Worm (Caenorhabditis elegans): ENCODE measurements around the gene Y75B12B.3.

Gene Y75B12B.3

DNA sequence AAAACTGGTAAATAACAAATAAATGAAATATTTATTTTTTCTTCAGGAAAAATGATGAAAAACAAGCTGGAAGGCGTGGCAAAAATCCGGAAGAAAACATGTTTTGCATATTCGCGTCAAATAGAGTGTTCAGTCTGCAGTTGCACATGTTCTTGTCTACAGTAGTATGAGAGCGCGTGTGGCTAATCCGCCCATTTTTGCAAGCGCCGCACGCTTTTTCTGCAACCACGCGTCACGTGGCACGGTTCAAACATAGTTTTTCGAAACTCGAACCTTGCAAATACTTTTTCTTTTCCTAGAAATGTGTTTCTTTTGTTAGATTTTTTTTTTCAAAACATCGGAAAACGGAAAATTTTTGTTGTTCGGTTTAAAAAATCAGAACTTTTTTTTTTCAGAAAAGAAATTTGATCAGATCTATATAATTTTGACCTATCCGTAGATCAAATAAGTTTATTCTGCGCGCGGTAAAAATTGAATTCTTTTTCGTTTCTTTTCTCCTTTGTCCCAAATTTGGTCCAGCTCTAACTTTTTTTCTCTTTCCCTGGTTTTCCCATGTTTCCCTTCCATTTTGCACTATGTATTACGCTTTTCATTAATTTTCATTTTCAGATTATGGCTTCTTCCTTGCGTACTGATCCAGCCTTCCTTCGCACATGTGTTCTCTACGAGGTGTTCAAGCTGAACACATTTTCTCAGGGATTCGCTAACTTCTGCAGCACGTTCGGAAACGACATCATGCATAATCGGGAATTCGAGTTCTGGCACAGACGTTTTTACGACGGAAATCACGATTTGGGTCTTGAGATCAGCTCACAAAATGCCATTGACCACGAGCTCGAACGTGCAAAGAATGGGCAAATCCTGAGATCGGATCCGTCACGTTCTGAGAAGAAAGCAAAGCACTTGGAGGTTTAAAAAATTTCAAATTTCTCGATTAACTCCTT is 1.7 kb downstream of the Y75B12B.3 start, which contains the start of gene Y75B12B.1 (continued):
- TF ChIP-seq cebp-1 (GFP tag; IDR thresholded peaks at IDR 0.05) (no peak), cebp-1 (tag; optimal IDR thresholded peaks at IDR 0.05) (no peak), egl-44 (GFP tag; IDR thresholded peaks at IDR 0.05) (no peak), attf-6 (GFP tag; IDR thresholded peaks at IDR 0.05) (no peak), let-526 (GFP tag; IDR thresholded peaks at IDR 0.05) (no peak), ceh-100 (GFP tag; IDR thresholded peaks at IDR 0.05) (peak; percentile 79), bed-2 (GFP tag; IDR thresholded peaks at IDR 0.05) (no peak), F55B11.4 (tag; optimal IDR thresholded peaks at IDR 0.05; ENCODE audit: borderline replicate concordance, insufficient read depth) (no peak), ztf-3 (GFP tag; optimal IDR thresholded peaks at IDR 0.05) (no peak), ekl-4 (GFP tag; IDR thresholded peaks at IDR 0.05) (0 out of 2 replicates have a peak, but pooled peaks have one; percentile 52), ama-1 (optimal IDR thresholded peaks at IDR 0.05) (no peak), ama-1 (GFP tag; optimal IDR thresholded peaks at IDR 0.05) (no peak), nhr-179 (tag; optimal IDR thresholded peaks at IDR 0.05) (no peak), B0035.1 (tag; optimal IDR thresholded peaks at IDR 0.05) (no peak), mes-4 (tag; optimal IDR thresholded peaks at IDR 0.05) (no peak), attf-3 (GFP tag; conservative IDR thresholded peaks at IDR 0.05) (no peak), athp-1 (tag; optimal IDR thresholded peaks at IDR 0.05) (peak; percentile 94), him-1 (tag; optimal IDR thresholded peaks at IDR 0.05) (peak; percentile 85), ceh-27 (GFP tag; optimal IDR thresholded peaks at IDR 0.05) (no peak), hlh-12 (tag; optimal IDR thresholded peaks at IDR 0.05) (no peak), dox-1 (GFP tag; IDR thresholded peaks at IDR 0.05) (peak; percentile 68), nhr-27 (tag; optimal IDR thresholded peaks at IDR 0.05) (no peak), Y67H2A.10 (GFP tag; conservative IDR thresholded peaks at IDR 0.05) (no peak), ZK185.1 (tag; optimal IDR thresholded peaks at IDR 0.05; ENCODE audit: poor library complexity, severe bottlenecking) (no peak), lin-54 (GFP tag; optimal IDR thresholded peaks at IDR 0.05) (peak; percentile 67), ceh-91 (GFP tag; IDR thresholded peaks at IDR 0.05) (peak; percentile 74), lin-35 (GFP tag; optimal IDR thresholded peaks at IDR 0.05) (peak in 2 of 3 experiments; percentile 37 to 39), repo-1 (tag; optimal IDR thresholded peaks at IDR 0.05) (peak; percentile 12), F10E7.11 (tag; optimal IDR thresholded peaks at IDR 0.05) (no peak), attf-5 (GFP tag; optimal IDR thresholded peaks at IDR 0.05) (no peak), nhr-120 (GFP tag; IDR thresholded peaks at IDR 0.05) (no peak), nhr-80 (tag; optimal IDR thresholded peaks at IDR 0.05) (no peak), sdz-38 (tag; optimal IDR thresholded peaks at IDR 0.05) (no peak), madf-8 (GFP tag; conservative IDR thresholded peaks at IDR 0.05) (peak; percentile 66), zim-3 (tag; optimal IDR thresholded peaks at IDR 0.05) (no peak), atf-7 (tag; optimal IDR thresholded peaks at IDR 0.05) (no peak)

DNA sequence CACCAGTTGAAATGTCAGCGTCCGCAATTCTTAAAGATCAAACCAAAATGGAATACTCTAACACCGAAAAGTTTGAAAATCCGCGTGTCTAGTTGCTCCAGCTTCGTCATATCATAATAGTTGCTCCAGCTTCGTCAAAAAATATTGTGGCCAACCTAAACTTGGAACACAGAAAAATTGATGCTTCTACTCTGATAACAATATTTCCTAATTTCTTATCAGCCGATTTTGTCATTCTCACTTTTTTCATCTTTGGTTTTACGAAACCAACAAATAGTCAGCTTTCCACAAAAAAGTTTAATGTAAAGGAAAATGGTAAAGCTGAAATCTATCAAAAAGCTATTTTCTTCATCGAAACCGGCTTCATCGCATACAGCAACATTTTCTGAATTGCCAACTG is 3.7 kb downstream of the Y75B12B.3 start, which contains the start of gene fbxa-84:
fbxa-84 (plus strand) TSS at position 34 of the 400 bp plus-strand sequence.
- TF ChIP-seq B0261.1 (tag; optimal IDR thresholded peaks at IDR 0.05): no peak
- no peak for TF ChIP-seq B0336.3 (GFP tag; IDR thresholded peaks at IDR 0.05)
- no peak for TF ChIP-seq madf-8 (GFP tag; conservative IDR thresholded peaks at IDR 0.05)
- TF ChIP-seq nhr-80 (tag; optimal IDR thresholded peaks at IDR 0.05): peak; percentile 50
- TF ChIP-seq sptf-2 (GFP tag; optimal IDR thresholded peaks at IDR 0.05): no peak
